Fruit fly (Drosophila melanogaster) whole organism, embryonic: ENCODE data around the gene CG18258.

ENCODE experiments used
- Atf6 ChIP-seq: fragments of 200-800 bp; sonication (Bioruptor generic); IDR thresholded peaks from 2 replicates; pipeline ENCODE4 v1.3.6; 2022; ENCODE audit warnings: missing biosample characterization, missing genetic modification characterization
- CG10366 ChIP-seq: fragments of 200-800 bp; sonication (Bioruptor generic); IDR thresholded peaks from 2 replicates; pipeline ENCODE4 v1.3.6; 2022; ENCODE audit warnings: missing biosample characterization, missing genetic modification characterization
- CG10959 ChIP-seq: fragments of 200-800 bp; sonication (Bioruptor generic); IDR thresholded peaks from 2 replicates; pipeline ENCODE4 v1.3.6; 2022; ENCODE audit warnings: missing biosample characterization, missing genetic modification characterization
- CG12659 ChIP-seq: fragments of 200-800 bp; sonication (Bioruptor generic); optimal IDR thresholded peaks from 3 replicates; lab custom pipeline; 2017; ENCODE audit warnings: mild to moderate bottlenecking, missing biosample characterization, missing genetic modification reagents, missing genetic modification characterization
- CG12769 ChIP-seq: fragments of 200-800 bp; sonication (Bioruptor generic); optimal IDR thresholded peaks from 2 replicates; lab custom pipeline; 2019; ENCODE audit warnings: missing biosample characterization, mild to moderate bottlenecking, missing genetic modification characterization, moderate library complexity
- CG14050 ChIP-seq: fragments of 200-800 bp; sonication (Bioruptor generic); IDR thresholded peaks from 3 replicates; pipeline ENCODE4 v1.3.6; 2022; ENCODE audit warnings: missing biosample characterization, missing genetic modification characterization
- CG15479 ChIP-seq: fragments of 200-800 bp; sonication (Bioruptor generic); optimal IDR thresholded peaks from 3 replicates; lab custom pipeline; 2019; ENCODE audit warnings: missing biosample characterization, mild to moderate bottlenecking, missing genetic modification characterization, moderate library complexity
- CG1647 ChIP-seq: fragments of 200-800 bp; sonication (Bioruptor generic); optimal IDR thresholded peaks from 3 replicates; lab custom pipeline; 2016; ENCODE audit warnings: missing biosample characterization, missing genetic modification characterization
- CG16815 ChIP-seq: fragments of 200-800 bp; sonication (Bioruptor generic); optimal IDR thresholded peaks from 3 replicates; lab custom pipeline; 2017; ENCODE audit warnings: missing biosample characterization, mild to moderate bottlenecking, missing genetic modification characterization
- CG17186 ChIP-seq: fragments of 200-800 bp; sonication (Bioruptor generic); optimal IDR thresholded peaks from 3 replicates; lab custom pipeline; 2017; ENCODE audit warnings: missing biosample characterization, missing genetic modification reagents, missing genetic modification characterization
- CG18764 ChIP-seq: fragments of 200-800 bp; sonication (Bioruptor generic); optimal IDR thresholded peaks from 3 replicates; lab custom pipeline; 2016; ENCODE audit warnings: missing biosample characterization, missing genetic modification characterization
- CG34422 ChIP-seq: fragments of 200-800 bp; sonication (Bioruptor generic); IDR thresholded peaks from 3 replicates; pipeline ENCODE4 v1.3.6; 2022; ENCODE audit warnings: missing biosample characterization, missing genetic modification characterization
- CG3995 ChIP-seq: fragments of 200-800 bp; sonication (Bioruptor generic); optimal IDR thresholded peaks from 3 replicates; lab custom pipeline; 2016; ENCODE audit warnings: missing biosample characterization, missing genetic modification characterization
- CG4360 ChIP-seq: fragments of 200-800 bp; sonication (Bioruptor generic); IDR thresholded peaks from 2 replicates; pipeline ENCODE4 v1.3.6; 2022; ENCODE audit warnings: missing biosample characterization, missing genetic modification characterization
- CG9215 ChIP-seq: fragments of 200-800 bp; sonication (Bioruptor generic); IDR thresholded peaks from 2 replicates; pipeline ENCODE4 v1.3.6; 2022; ENCODE audit warnings: missing biosample characterization, missing genetic modification characterization
- CrebB ChIP-seq: fragments of 200-800 bp; sonication (Bioruptor generic); optimal IDR thresholded peaks from 3 replicates; lab custom pipeline; 2018; ENCODE audit warnings: missing biosample characterization, mild to moderate bottlenecking, missing genetic modification characterization
- Dip3 ChIP-seq: fragments of 200-800 bp; sonication (Bioruptor generic); optimal IDR thresholded peaks from 3 replicates; lab custom pipeline; 2016; ENCODE audit warnings: missing biosample characterization, missing genetic modification characterization
- Ets97D ChIP-seq: fragments of 200-800 bp; sonication (Bioruptor generic); optimal IDR thresholded peaks from 3 replicates; lab custom pipeline; 2016; ENCODE audit warnings: missing biosample characterization, missing genetic modification characterization
- HLH54F ChIP-seq: fragments of 200-800 bp; sonication (Bioruptor generic); optimal IDR thresholded peaks from 3 replicates; lab custom pipeline; 2016; ENCODE audit warnings: missing biosample characterization, missing genetic modification characterization
- Hr78 ChIP-seq, 2 experiments: fragments of 200-800 bp in 1 of 2; fragments of >200 bp in 1 of 2; sonication (Bioruptor generic) in 1 of 2; optimal IDR thresholded peaks; 2 replicates each; lab custom pipeline; 2017 to 2019; ENCODE audit warnings: missing biosample characterization in 2 of 2, missing genetic modification characterization in 2 of 2, mild to moderate bottlenecking in 1 of 2, moderate library complexity in 1 of 2
- Mad ChIP-seq: fragments of 200-800 bp; sonication (Bioruptor generic); optimal IDR thresholded peaks from 2 replicates; lab custom pipeline; 2016; ENCODE audit warnings: missing biosample characterization, missing genetic modification characterization
- Pdp1 ChIP-seq, 2 experiments: fragments of 200-800 bp; sonication (Bioruptor generic); optimal IDR thresholded peaks; 3 replicates each; lab custom pipeline; 2016; ENCODE audit warnings: missing biosample characterization in 2 of 2, missing genetic modification characterization in 2 of 2, mild to moderate bottlenecking in 1 of 2, moderate library complexity in 1 of 2
- Side ChIP-seq: fragments of 200-800 bp; sonication (Bioruptor generic); optimal IDR thresholded peaks from 2 replicates; lab custom pipeline; 2016; ENCODE audit warnings: missing biosample characterization, missing genetic modification characterization
- Stat92E ChIP-seq, 3 experiments: fragments of >200 bp in 2 of 3; fragments of 200-800 bp in 1 of 3; sonication (Bioruptor generic) in 1 of 3; optimal IDR thresholded peaks; 2 replicates each; lab custom pipeline; 2017 to 2019; ENCODE audit warnings: missing biosample characterization in 3 of 3, missing genetic modification characterization in 3 of 3, mild to moderate bottlenecking in 1 of 3, moderate library complexity in 1 of 3
- Taf1 ChIP-seq: fragments of 200-800 bp; sonication (Bioruptor generic); IDR thresholded peaks from 2 replicates; pipeline ENCODE4 v1.3.6; 2022; ENCODE audit warnings: missing biosample characterization, missing genetic modification characterization
- YL-1 ChIP-seq: fragments of 200-800 bp; sonication (Bioruptor generic); optimal IDR thresholded peaks from 3 replicates; lab custom pipeline; 2017; ENCODE audit warnings: missing biosample characterization, mild to moderate bottlenecking, missing genetic modification characterization
- abd-A ChIP-seq: fragments of 200-800 bp; sonication (Bioruptor generic); optimal IDR thresholded peaks from 3 replicates; lab custom pipeline; 2019; ENCODE audit warnings: missing biosample characterization, mild to moderate bottlenecking, missing genetic modification characterization, moderate library complexity
- chinmo ChIP-seq: fragments of 200-800 bp; sonication (Bioruptor generic); IDR thresholded peaks from 4 replicates; pipeline ENCODE4 v1.3.6; 2022; ENCODE audit warnings: missing biosample characterization, missing genetic modification characterization; ENCODE audit not compliant: partially characterized antibody
- dpn ChIP-seq, 2 experiments: fragments of 200-800 bp; sonication (Bioruptor generic); optimal IDR thresholded peaks; 3 replicates each; lab custom pipeline; 2016; ENCODE audit warnings: missing biosample characterization in 2 of 2, missing genetic modification characterization in 2 of 2
- ems ChIP-seq: fragments of 200-800 bp; sonication (Bioruptor generic); optimal IDR thresholded peaks from 3 replicates; lab custom pipeline; 2016; ENCODE audit warnings: missing biosample characterization, missing genetic modification characterization
- gsb-n ChIP-seq: fragments of 200-800 bp; sonication (Bioruptor generic); optimal IDR thresholded peaks from 3 replicates; lab custom pipeline; 2018; ENCODE audit warnings: missing biosample characterization, mild to moderate bottlenecking, missing genetic modification characterization
- kah ChIP-seq: fragments of 200-800 bp; sonication (Bioruptor generic); optimal IDR thresholded peaks from 2 replicates; lab custom pipeline; 2018; ENCODE audit warnings: missing biosample characterization, mild to moderate bottlenecking, missing genetic modification characterization
- kay ChIP-seq: fragments of 200-800 bp; sonication (Bioruptor generic); optimal IDR thresholded peaks from 2 replicates; lab custom pipeline; 2016; ENCODE audit warnings: missing biosample characterization, missing genetic modification characterization
- lov ChIP-seq, 2 experiments: fragments of 200-800 bp in 1 of 2; fragments of >200 bp in 1 of 2; sonication (Bioruptor generic) in 1 of 2; IDR thresholded peaks in 1 of 2; optimal IDR thresholded peaks in 1 of 2; 2 replicates in 1 of 2; 3 replicates in 1 of 2; pipeline versions ENCODE4 v1.3.6 to Lab custom; 2017 to 2022; ENCODE audit warnings: missing biosample characterization in 1 of 2, missing genetic modification characterization in 1 of 2
- onecut ChIP-seq: fragments of 200-800 bp; sonication (Bioruptor generic); IDR thresholded peaks from 2 replicates; pipeline ENCODE4 v1.3.6; 2022; ENCODE audit warnings: missing biosample characterization, missing genetic modification characterization
- repo ChIP-seq: fragments of 200-800 bp; sonication (Bioruptor generic); optimal IDR thresholded peaks from 2 replicates; lab custom pipeline; 2016; ENCODE audit warnings: missing biosample characterization, missing genetic modification characterization
- salm ChIP-seq: fragments of 200-800 bp; sonication (Bioruptor generic); optimal IDR thresholded peaks from 2 replicates; lab custom pipeline; 2018; ENCODE audit warnings: missing biosample characterization, mild to moderate bottlenecking, missing genetic modification characterization
- tll ChIP-seq, 2 experiments: fragments of 200-800 bp in 1 of 2; fragments of >200 bp in 1 of 2; sonication (Bioruptor generic) in 1 of 2; optimal IDR thresholded peaks; 2 replicates each; lab custom pipeline; 2017 to 2019; ENCODE audit warnings: missing biosample characterization in 2 of 2, missing genetic modification characterization in 2 of 2, mild to moderate bottlenecking in 1 of 2, moderate library complexity in 1 of 2
- unpg ChIP-seq: fragments of 200-800 bp; sonication (Bioruptor generic); optimal IDR thresholded peaks from 3 replicates; lab custom pipeline; 2018; ENCODE audit warnings: missing biosample characterization, mild to moderate bottlenecking, missing genetic modification characterization, moderate library complexity
- wor ChIP-seq: fragments of 200-800 bp; sonication (Bioruptor generic); IDR thresholded peaks from 2 replicates; pipeline ENCODE4 v1.3.6; 2022; ENCODE audit warnings: missing biosample characterization, missing genetic modification characterization
- zen ChIP-seq: fragments of 200-800 bp; sonication (Bioruptor generic); optimal IDR thresholded peaks from 3 replicates; lab custom pipeline; 2018; ENCODE audit warnings: missing biosample characterization, mild to moderate bottlenecking, missing genetic modification characterization, moderate library complexity
- zfh1 ChIP-seq: fragments of 200-800 bp; sonication (Bioruptor generic); IDR thresholded peaks from 3 replicates; pipeline ENCODE4 v1.3.6; 2022; ENCODE audit warnings: missing biosample characterization, missing genetic modification characterization

Gene CG18258

dm6 chrX:17176542-17176941 lies 35.6 kb upstream of the CG18258 start (continued):
- TF ChIP-seq dpn (GFP tag; optimal IDR thresholded peaks at IDR 0.05; lab: Kevin White, UChicago), result peak; percentile 41 to 50
- TF ChIP-seq CG18764, result peak; percentile 7
- TF ChIP-seq CrebB (tag; lab: Kevin White, UChicago), result no peak
- no peak for TF ChIP-seq Hr78 (GFP tag; optimal IDR thresholded peaks at IDR 0.05; lab: Kevin White, UChicago)
- peak; percentile 9 for TF ChIP-seq CG12659 (GFP tag; lab: Kevin White, UChicago)
- no peak for TF ChIP-seq CG9215 (GFP tag; lab: Robert Waterston, UW)
- peak; percentile 32 for TF ChIP-seq CG12769 (tag; lab: Kevin White, UChicago)
- TF ChIP-seq CG10366, result peak; percentile 64
- TF ChIP-seq Atf6 (GFP tag; lab: Robert Waterston, UW), result peak; percentile 72
- no peak for TF ChIP-seq wor
- no peak for TF ChIP-seq CG15479
- peak; percentile 23 for TF ChIP-seq onecut (GFP tag; lab: Robert Waterston, UW)
- TF ChIP-seq Ets97D (GFP tag; lab: Kevin White, UChicago), result no peak
- TF ChIP-seq CG16815, result no peak
- peak; percentile 57 for TF ChIP-seq unpg (GFP tag; lab: Kevin White, UChicago)
- TF ChIP-seq Dip3 (GFP tag; lab: Kevin White, UChicago), result no peak
- TF ChIP-seq Taf1 (GFP tag; lab: Robert Waterston, UW), result no peak
- TF ChIP-seq tll (GFP tag; optimal IDR thresholded peaks at IDR 0.05; lab: Kevin White, UChicago), result no peak
- no peak for TF ChIP-seq zfh1 (GFP tag; lab: Robert Waterston, UW)
- TF ChIP-seq YL-1 (GFP tag; lab: Kevin White, UChicago), result no peak
- no peak for TF ChIP-seq kah
- peak; percentile 62; the same call in 1 of the 3 replicates for TF ChIP-seq CG34422
- TF ChIP-seq gsb-n (tag; lab: Kevin White, UChicago), result no peak
- TF ChIP-seq ems (GFP tag; lab: Kevin White, UChicago), result no peak
- no peak for TF ChIP-seq CG1647 (GFP tag; lab: Kevin White, UChicago)
- no peak for TF ChIP-seq chinmo (GFP tag; lab: Robert Waterston, UW)
- no peak for TF ChIP-seq CG3995
- TF ChIP-seq repo (GFP tag; lab: Kevin White, UChicago), result peak; percentile 16
- no peak for TF ChIP-seq Stat92E (GFP tag; optimal IDR thresholded peaks at IDR 0.05; lab: Kevin White, UChicago)
- TF ChIP-seq CG10959, result no peak
- no peak for TF ChIP-seq kay (GFP tag; lab: Kevin White, UChicago)
- peak; percentile 37 for TF ChIP-seq Side
- TF ChIP-seq Mad (GFP tag; lab: Kevin White, UChicago), result no peak
- no peak for TF ChIP-seq lov (optimal IDR thresholded peaks at IDR 0.05; lab: Kevin White, UChicago)
- TF ChIP-seq lov (GFP tag; IDR thresholded peaks at IDR 0.05; lab: Robert Waterston, UW), result peak; percentile 42; the same call in 1 of the 3 replicates
- no peak for TF ChIP-seq salm
- no peak for TF ChIP-seq abd-A (tag; lab: Kevin White, UChicago)
- no peak for TF ChIP-seq CG17186 (GFP tag; lab: Kevin White, UChicago)
- peak; percentile 69 for TF ChIP-seq CG14050 (GFP tag; lab: Robert Waterston, UW)

dm6 chrX:17177606-17178005 lies 34.5 kb upstream of the CG18258 start:
- TF ChIP-seq CG4360 (GFP tag; lab: Robert Waterston, UW) (peak; percentile 54), zen (tag; lab: Kevin White, UChicago) (peak; percentile 87), HLH54F (GFP tag; lab: Kevin White, UChicago) (no peak), Pdp1 (GFP tag; optimal IDR thresholded peaks at IDR 0.05; lab: Kevin White, UChicago) (no peak)
